Worm (Caenorhabditis elegans): ENCODE measurements around the gene str-159.

ce11 chrIV:4903961-4904360 lies 5.2 kb upstream of the str-159 start, which contains the start of gene str-161:
- TF ChIP-seq him-1 (tag; optimal IDR thresholded peaks at IDR 0.05) = no peak
- TF ChIP-seq dao-5 (tag; optimal IDR thresholded peaks at IDR 0.05) = no peak
- TF ChIP-seq W03F9.2 (tag; optimal IDR thresholded peaks at IDR 0.05) = no peak
